Fruit fly (Drosophila melanogaster) whole organism, embryonic: ENCODE measurements around the gene GstD5.

Experiments used
- Asciz ChIP-seq: fragments of 200-800 bp; sonication (Bioruptor generic); optimal IDR thresholded peaks from 2 replicates; lab custom pipeline; 2017; ENCODE audit warnings: missing biosample characterization, mild to moderate bottlenecking, missing genetic modification characterization, missing genetic modification reagents
- CG10431 ChIP-seq: fragments of 200-800 bp; sonication (Bioruptor generic); optimal IDR thresholded peaks from 3 replicates; lab custom pipeline; 2018; ENCODE audit warnings: missing biosample characterization, mild to moderate bottlenecking, missing genetic modification characterization
- CG10959 ChIP-seq: fragments of 200-800 bp; sonication (Bioruptor generic); IDR thresholded peaks from 2 replicates; pipeline ENCODE4 v1.3.6; 2022; ENCODE audit warnings: missing biosample characterization, missing genetic modification characterization
- CG11456 ChIP-seq: fragments of 200-800 bp; sonication (Bioruptor generic); IDR thresholded peaks from 3 replicates; pipeline ENCODE4 v1.3.6; 2022; ENCODE audit warnings: missing biosample characterization, missing genetic modification characterization
- CG12744 ChIP-seq: fragments of 200-800 bp; sonication (Bioruptor generic); optimal IDR thresholded peaks from 2 replicates; lab custom pipeline; 2016; ENCODE audit warnings: missing biosample characterization, missing genetic modification characterization
- CG12769 ChIP-seq: fragments of 200-800 bp; sonication (Bioruptor generic); optimal IDR thresholded peaks from 2 replicates; lab custom pipeline; 2019; ENCODE audit warnings: missing biosample characterization, mild to moderate bottlenecking, missing genetic modification characterization, moderate library complexity
- CG12942 ChIP-seq: fragments of 200-800 bp; sonication (Bioruptor generic); optimal IDR thresholded peaks from 3 replicates; lab custom pipeline; 2016; ENCODE audit warnings: missing biosample characterization, missing genetic modification characterization
- CG15479 ChIP-seq: fragments of 200-800 bp; sonication (Bioruptor generic); optimal IDR thresholded peaks from 3 replicates; lab custom pipeline; 2019; ENCODE audit warnings: missing biosample characterization, mild to moderate bottlenecking, missing genetic modification characterization, moderate library complexity
- CG17186 ChIP-seq: fragments of 200-800 bp; sonication (Bioruptor generic); optimal IDR thresholded peaks from 3 replicates; lab custom pipeline; 2017; ENCODE audit warnings: missing biosample characterization, missing genetic modification reagents, missing genetic modification characterization
- CG17802 ChIP-seq: fragments of 200-800 bp; sonication (Bioruptor generic); optimal IDR thresholded peaks from 2 replicates; lab custom pipeline; 2018; ENCODE audit warnings: missing biosample characterization, mild to moderate bottlenecking, missing genetic modification characterization, moderate library complexity
- CG3407 ChIP-seq: fragments of 200-800 bp; sonication (Bioruptor generic); optimal IDR thresholded peaks from 2 replicates; lab custom pipeline; 2018; ENCODE audit warnings: missing biosample characterization, mild to moderate bottlenecking, missing genetic modification characterization
- CG4328 ChIP-seq: fragments of 200-800 bp; sonication (Bioruptor generic); optimal IDR thresholded peaks from 3 replicates; lab custom pipeline; 2017; ENCODE audit warnings: missing biosample characterization, missing genetic modification reagents, missing genetic modification characterization
- CG4617 ChIP-seq: fragments of 200-800 bp; sonication (Bioruptor generic); optimal IDR thresholded peaks from 3 replicates; lab custom pipeline; 2016; ENCODE audit warnings: missing biosample characterization, missing genetic modification characterization, borderline replicate concordance
- CG4854 ChIP-seq: fragments of 200-800 bp; sonication (Bioruptor generic); optimal IDR thresholded peaks from 2 replicates; lab custom pipeline; 2016; ENCODE audit warnings: missing biosample characterization, missing genetic modification characterization, inconsistent platforms
- CG6254 ChIP-seq: fragments of 200-800 bp; sonication (Bioruptor generic); optimal IDR thresholded peaks from 3 replicates; lab custom pipeline; 2017; ENCODE audit warnings: mild to moderate bottlenecking, missing biosample characterization, missing genetic modification reagents, missing genetic modification characterization
- CG7839 ChIP-seq: fragments of 200-800 bp; sonication (Bioruptor generic); optimal IDR thresholded peaks from 3 replicates; lab custom pipeline; 2018; ENCODE audit warnings: missing biosample characterization, mild to moderate bottlenecking, missing genetic modification characterization, moderate library complexity
- D ChIP-seq, 2 experiments: fragments of 200-800 bp in 1 of 2; fragments of >200 bp in 1 of 2; sonication (Bioruptor generic) in 1 of 2; optimal IDR thresholded peaks; 2 replicates in 1 of 2; 3 replicates in 1 of 2; lab custom pipeline; 2017; ENCODE audit warnings: mild to moderate bottlenecking in 1 of 2, missing biosample characterization in 1 of 2, missing genetic modification characterization in 1 of 2, missing genetic modification reagents in 1 of 2
- GATAe ChIP-seq: fragments of 200-800 bp; sonication (Bioruptor generic); conservative IDR thresholded peaks from 2 replicates; pipeline ENCODE4 v1.3.6; 2022; ENCODE audit warnings: missing biosample characterization, missing genetic modification characterization
- Gsc ChIP-seq: fragments of 200-800 bp; sonication (Bioruptor generic); IDR thresholded peaks from 2 replicates; pipeline ENCODE4 v1.3.6; 2022; ENCODE audit warnings: missing biosample characterization, missing genetic modification characterization
- HLHmδ ChIP-seq: fragments of 200-800 bp; sonication (Bioruptor generic); optimal IDR thresholded peaks from 2 replicates; lab custom pipeline; 2018; ENCODE audit warnings: missing biosample characterization, mild to moderate bottlenecking, missing genetic modification characterization, moderate library complexity
- Hmx ChIP-seq: fragments of 200-800 bp; sonication (Bioruptor generic); optimal IDR thresholded peaks from 2 replicates; lab custom pipeline; 2016; ENCODE audit warnings: missing biosample characterization, missing genetic modification characterization
- Hsf ChIP-seq: fragments of 200-800 bp; sonication (Bioruptor generic); optimal IDR thresholded peaks from 3 replicates; lab custom pipeline; 2016; ENCODE audit warnings: missing biosample characterization, missing genetic modification characterization
- MBD-R2 ChIP-seq: fragments of 200-800 bp; sonication (Bioruptor generic); IDR thresholded peaks from 2 replicates; pipeline ENCODE4 v1.3.6; 2022; ENCODE audit warnings: missing biosample characterization, missing genetic modification characterization
- Mad ChIP-seq: fragments of 200-800 bp; sonication (Bioruptor generic); optimal IDR thresholded peaks from 2 replicates; lab custom pipeline; 2016; ENCODE audit warnings: missing biosample characterization, missing genetic modification characterization
- Med ChIP-seq: fragments of 200-800 bp; sonication (Bioruptor generic); peaks from one replicate; lab custom pipeline; 2016; ENCODE audit warnings: missing biosample characterization, missing genetic modification characterization, mild to moderate bottlenecking, inconsistent platforms, moderate library complexity
- Mes4 ChIP-seq: fragments of 200-800 bp; sonication (Bioruptor generic); optimal IDR thresholded peaks from 2 replicates; lab custom pipeline; 2016; ENCODE audit warnings: missing biosample characterization, missing genetic modification characterization
- NfI ChIP-seq: fragments of 200-800 bp; sonication (Bioruptor generic); optimal IDR thresholded peaks from 3 replicates; lab custom pipeline; 2018; ENCODE audit warnings: missing biosample characterization, mild to moderate bottlenecking, missing genetic modification characterization, moderate library complexity
- Rx ChIP-seq: fragments of 200-800 bp; sonication (Bioruptor generic); IDR thresholded peaks from 2 replicates; pipeline ENCODE4 v1.3.6; 2022; ENCODE audit warnings: missing biosample characterization, missing genetic modification characterization
- Sox100B ChIP-seq: fragments of 200-800 bp; sonication (Bioruptor generic); optimal IDR thresholded peaks from 3 replicates; lab custom pipeline; 2018; ENCODE audit warnings: missing biosample characterization, mild to moderate bottlenecking, missing genetic modification characterization
- abd-A ChIP-seq: fragments of 200-800 bp; sonication (Bioruptor generic); optimal IDR thresholded peaks from 3 replicates; lab custom pipeline; 2019; ENCODE audit warnings: missing biosample characterization, mild to moderate bottlenecking, missing genetic modification characterization, moderate library complexity
- aop ChIP-seq: fragments of 200-800 bp; sonication (Bioruptor generic); IDR thresholded peaks from 2 replicates; pipeline ENCODE4 v1.3.6; 2022; ENCODE audit warnings: missing biosample characterization, missing genetic modification characterization
- dati ChIP-seq: fragments of 200-800 bp; sonication (Bioruptor generic); IDR thresholded peaks from 2 replicates; pipeline ENCODE4 v1.3.6; 2022; ENCODE audit warnings: missing biosample characterization, missing genetic modification characterization
- dm ChIP-seq: fragments of 200-800 bp; sonication (Bioruptor generic); optimal IDR thresholded peaks from 3 replicates; lab custom pipeline; 2016; ENCODE audit warnings: missing biosample characterization, missing genetic modification characterization
- esg ChIP-seq: fragments of 200-800 bp; sonication (Bioruptor generic); conservative IDR thresholded peaks from 2 replicates; pipeline ENCODE4 v1.3.6; 2022; ENCODE audit warnings: missing biosample characterization, missing genetic modification characterization
- fd96Cb ChIP-seq: fragments of 200-800 bp; sonication (Bioruptor generic); optimal IDR thresholded peaks from 2 replicates; lab custom pipeline; 2018; ENCODE audit warnings: missing biosample characterization, mild to moderate bottlenecking, missing genetic modification characterization, moderate library complexity
- gsb ChIP-seq: fragments of 200-800 bp; sonication (Bioruptor generic); IDR thresholded peaks from 2 replicates; pipeline ENCODE4 v1.3.6; 2022; ENCODE audit warnings: missing biosample characterization, missing genetic modification characterization
- inv ChIP-seq: fragments of 200-800 bp; sonication (Bioruptor generic); IDR thresholded peaks from 2 replicates; pipeline ENCODE4 v1.3.6; 2022; ENCODE audit warnings: missing biosample characterization, missing genetic modification characterization; ENCODE audit not compliant: partially characterized antibody
- mld ChIP-seq: fragments of 200-800 bp; sonication (Bioruptor generic); IDR thresholded peaks from 3 replicates; pipeline ENCODE4 v1.3.6; 2022; ENCODE audit warnings: missing biosample characterization, missing genetic modification characterization; ENCODE audit not compliant: partially characterized antibody
- oc ChIP-seq: fragments of 200-800 bp; sonication (Bioruptor generic); optimal IDR thresholded peaks from 2 replicates; lab custom pipeline; 2018; ENCODE audit warnings: missing biosample characterization, mild to moderate bottlenecking, missing genetic modification characterization, moderate library complexity
- pan ChIP-seq, 4 experiments: fragments of >200 bp in 3 of 4; fragments of 200-800 bp in 1 of 4; sonication (Bioruptor generic) in 1 of 4; optimal IDR thresholded peaks in 3 of 4; IDR thresholded peaks in 1 of 4; 2 replicates each; pipeline versions ENCODE4 v1.3.6 to Lab custom; 2017 to 2022; ENCODE audit warnings: missing biosample characterization in 2 of 4, missing genetic modification characterization in 2 of 4, mixed read lengths in 1 of 4
- psq ChIP-seq: fragments of 200-800 bp; sonication (Bioruptor generic); optimal IDR thresholded peaks from 2 replicates; lab custom pipeline; 2017; ENCODE audit warnings: missing biosample characterization, missing genetic modification characterization
- pum ChIP-seq: fragments of 200-800 bp; sonication (Bioruptor generic); optimal IDR thresholded peaks from 2 replicates; lab custom pipeline; 2016; ENCODE audit warnings: missing biosample characterization, missing genetic modification characterization
- repo ChIP-seq: fragments of 200-800 bp; sonication (Bioruptor generic); optimal IDR thresholded peaks from 2 replicates; lab custom pipeline; 2016; ENCODE audit warnings: missing biosample characterization, missing genetic modification characterization
- row ChIP-seq: fragments of 200-800 bp; sonication (Bioruptor generic); IDR thresholded peaks from 3 replicates; pipeline ENCODE4 v1.3.6; 2022; ENCODE audit warnings: missing biosample characterization, missing genetic modification characterization
- sima ChIP-seq: fragments of 200-800 bp; sonication (Bioruptor generic); optimal IDR thresholded peaks from 2 replicates; lab custom pipeline; 2016; ENCODE audit warnings: missing biosample characterization, missing genetic modification characterization
- slbo ChIP-seq: fragments of 200-800 bp; sonication (Bioruptor generic); IDR thresholded peaks from 2 replicates; pipeline ENCODE4 v1.3.6; 2022; ENCODE audit warnings: missing biosample characterization, missing genetic modification characterization
- trh ChIP-seq: fragments of 200-800 bp; sonication (Bioruptor generic); optimal IDR thresholded peaks from 2 replicates; lab custom pipeline; 2016; ENCODE audit warnings: missing biosample characterization, missing genetic modification characterization
- wek ChIP-seq: fragments of 200-800 bp; sonication (Bioruptor generic); optimal IDR thresholded peaks from 3 replicates; lab custom pipeline; 2018; ENCODE audit warnings: missing biosample characterization, mild to moderate bottlenecking, missing genetic modification characterization, moderate library complexity
- zen2 ChIP-seq: fragments of 200-800 bp; sonication (Bioruptor generic); IDR thresholded peaks from 3 replicates; pipeline ENCODE4 v1.3.6; 2022; ENCODE audit warnings: missing biosample characterization, missing genetic modification characterization; ENCODE audit not compliant: partially characterized antibody

The GstD5 gene

DNA sequence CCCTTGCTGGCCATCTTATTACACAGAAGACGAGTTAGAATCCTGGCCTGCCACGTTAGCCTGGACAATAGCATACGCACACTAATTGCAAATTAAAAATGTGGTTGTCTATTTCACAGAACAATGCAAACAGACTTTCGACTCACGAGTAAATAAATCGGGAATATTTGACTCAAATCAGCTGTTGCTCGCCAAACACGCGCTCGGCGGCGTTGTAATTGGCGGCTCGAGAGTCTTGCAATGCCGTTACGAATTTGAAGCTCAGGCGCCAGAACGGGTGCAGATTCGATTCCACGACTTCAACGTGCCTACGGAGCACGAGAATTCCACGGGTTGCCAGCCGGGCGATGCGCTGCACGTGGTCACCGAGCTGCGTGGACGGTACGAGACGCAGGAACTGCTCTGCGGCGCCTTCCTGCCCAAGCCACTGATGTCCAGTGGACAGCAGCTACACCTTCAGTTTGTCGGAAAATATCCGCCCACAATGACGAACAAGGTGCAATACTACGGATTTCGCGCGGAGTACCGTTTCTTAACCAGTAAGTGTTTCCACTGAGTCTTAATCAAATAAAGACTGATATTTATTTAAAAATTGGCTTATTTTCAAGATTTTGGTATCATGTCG is 26.3 kb downstream of the GstD5 start, which contains the start of gene DNAlig3 (continued):
- TF ChIP-seq mld (GFP tag; lab: Robert Waterston, UW) (no peak), CG10431 (GFP tag; lab: Kevin White, UChicago) (no peak), Gsc (GFP tag; lab: Robert Waterston, UW) (no peak), Mes4 (GFP tag; lab: Kevin White, UChicago) (no peak), MBD-R2 (GFP tag; lab: Robert Waterston, UW) (peak; percentile 76), GATAe (GFP tag; lab: Robert Waterston, UW) (no peak), CG17802 (tag; lab: Kevin White, UChicago) (no peak), row (GFP tag; lab: Robert Waterston, UW) (no peak; the same call in 2 of the 3 replicates), inv (peak; percentile 25; the same call in 1 of the 2 replicates), pum (GFP tag; lab: Kevin White, UChicago) (no peak), oc (no peak), gsb (GFP tag; lab: Robert Waterston, UW) (no peak), CG12769 (tag; lab: Kevin White, UChicago) (peak; percentile 83), NfI (no peak), repo (no peak), CG3407 (GFP tag; lab: Kevin White, UChicago) (no peak), Rx (no peak), CG15479 (GFP tag; lab: Kevin White, UChicago) (no peak), CG11456 (GFP tag; lab: Robert Waterston, UW) (no peak), esg (no peak), abd-A (tag; lab: Kevin White, UChicago) (no peak), wek (no peak), dm (GFP tag; lab: Kevin White, UChicago) (peak; percentile 37), Mad (no peak), CG7839 (tag; lab: Kevin White, UChicago) (no peak), Asciz (GFP tag; lab: Kevin White, UChicago) (no peak), Hmx (GFP tag; lab: Kevin White, UChicago) (no peak), sima (GFP tag; lab: Kevin White, UChicago) (no peak), CG12744 (no peak), Sox100B (GFP tag; lab: Kevin White, UChicago) (no peak), CG4854 (GFP tag; lab: Kevin White, UChicago) (no peak), CG4617 (GFP tag; lab: Kevin White, UChicago) (peak; percentile 2), psq (GFP tag; lab: Kevin White, UChicago) (no peak), HLHmδ (GFP tag; lab: Kevin White, UChicago) (peak; percentile 65), fd96Cb (tag; lab: Kevin White, UChicago) (no peak), CG17186 (GFP tag; lab: Kevin White, UChicago) (peak; percentile 77), slbo (no peak), CG12942 (GFP tag; lab: Kevin White, UChicago) (no peak), D (optimal IDR thresholded peaks at IDR 0.05; lab: Kevin White, UChicago) (no peak), D (GFP tag; optimal IDR thresholded peaks at IDR 0.05; lab: Kevin White, UChicago) (no peak), CG4328 (no peak), CG10959 (GFP tag; lab: Robert Waterston, UW) (no peak), trh (GFP tag; lab: Kevin White, UChicago) (no peak), dati (GFP tag; lab: Robert Waterston, UW) (no peak), pan (optimal IDR thresholded peaks at IDR 0.05; lab: Kevin White, UChicago) (no peak), pan (GFP tag; optimal IDR thresholded peaks at IDR 0.05 in 1 of 2, IDR thresholded peaks at IDR 0.05 in 1 of 2) (no peak), CG6254 (GFP tag; lab: Kevin White, UChicago) (no peak), zen2 (GFP tag; lab: Robert Waterston, UW) (peak; percentile 68; the same call in 2 of the 3 replicates), aop (no peak), Med (GFP tag; lab: Kevin White, UChicago) (peak; percentile 42), Hsf (no peak)
